Worm (Caenorhabditis elegans): ENCODE measurements around the gene C17H12.5.

DNA sequence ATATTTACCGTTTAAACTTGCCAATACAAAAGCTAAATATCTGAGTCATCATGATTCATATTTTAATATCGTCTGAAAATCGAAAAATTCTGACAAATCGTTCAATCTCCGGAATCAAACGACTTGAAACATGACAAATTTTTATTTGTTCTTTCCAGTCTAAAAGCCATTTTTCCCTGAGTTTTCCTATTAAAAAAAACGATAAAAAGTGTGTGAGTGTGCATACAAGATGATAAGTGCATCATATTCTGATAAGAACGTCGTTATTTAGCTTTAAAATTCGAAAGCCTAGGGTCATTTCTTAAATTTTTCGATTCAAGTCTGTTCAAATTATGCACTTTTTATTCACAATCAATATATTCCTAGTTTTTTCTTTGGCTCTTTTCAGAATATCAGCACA is 12.4 kb upstream of the C17H12.5 start, which contains the start of gene H20E11.1:
- no peak for TF ChIP-seq madf-9 (GFP tag; conservative IDR thresholded peaks at IDR 0.05)
- no peak for TF ChIP-seq zfp-3 (GFP tag; conservative IDR thresholded peaks at IDR 0.05)
- TF ChIP-seq jun-1 (tag; optimal IDR thresholded peaks at IDR 0.05): no peak
- TF ChIP-seq lin-29 (GFP tag; IDR thresholded peaks at IDR 0.05): no peak
- TF ChIP-seq lir-3 (tag; optimal IDR thresholded peaks at IDR 0.05): no peak
- TF ChIP-seq unc-39 (tag; optimal IDR thresholded peaks at IDR 0.05): no peak
